Worm (Caenorhabditis elegans) whole organism, L1 larva: ENCODE measurements around the gene T06D8.2.

Source experiments
- dpl-1 ChIP-seq, 3 experiments: fragments of 150-350 bp in 2 of 3; sonication (generic microtip) in 1 of 3; optimal IDR thresholded peaks; 2 replicates each; lab custom pipeline; 2014 to 2017; ENCODE audit warnings: missing biosample characterization in 3 of 3, missing genetic modification characterization in 3 of 3, missing genetic modification reagents in 3 of 3
- lin-35 ChIP-seq, 2 experiments: fragments of 150-350 bp; optimal IDR thresholded peaks; 2 replicates each; lab custom pipeline; 2014; ENCODE audit warnings: missing biosample characterization in 2 of 2, missing genetic modification characterization in 2 of 2, missing genetic modification reagents in 2 of 2
- snu-23 ChIP-seq: sonication (generic microtip); optimal IDR thresholded peaks from 2 replicates; lab custom pipeline; 2016; ENCODE audit warnings: missing genetic modification characterization, missing compliant biosample characterization

ce11 chrII:11275484-11275883, 49.0 kb downstream of the T06D8.2 start:
- no peak for TF ChIP-seq snu-23
- TF ChIP-seq dpl-1 (GFP tag; optimal IDR thresholded peaks at IDR 0.05; lab: Kevin White, UChicago), result no peak
- TF ChIP-seq lin-35 (GFP tag; optimal IDR thresholded peaks at IDR 0.05; lab: Kevin White, UChicago), result no peak
